Fruit fly (Drosophila melanogaster): ENCODE results near the gene CG34241.

Gene CG34241

DNA sequence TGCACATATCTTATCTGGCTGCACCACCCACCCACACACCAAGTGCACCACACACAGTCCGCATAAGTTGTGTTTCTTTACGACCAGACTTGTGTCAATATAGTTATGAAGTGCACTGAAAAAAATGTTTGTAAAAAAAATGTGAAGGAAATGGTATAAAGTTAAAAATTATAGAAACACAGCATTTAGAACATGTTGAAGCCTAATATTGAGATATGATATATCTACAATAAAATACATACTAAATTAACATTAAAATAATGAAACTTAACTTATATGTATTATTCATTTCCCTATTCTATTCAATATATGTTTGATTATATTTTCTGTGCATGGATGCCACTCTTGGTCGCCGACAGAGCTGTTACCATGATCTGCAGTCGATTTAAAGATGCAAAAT lies 14.8 kb upstream of the CG34241 start:
- TF ChIP-seq CG8301 (tag; optimal IDR thresholded peaks at IDR 0.05) (peak; percentile 38), CG34367 (tag; optimal IDR thresholded peaks at IDR 0.05) (no peak), gl (tag; optimal IDR thresholded peaks at IDR 0.05) (no peak), CG14655 (GFP tag; optimal IDR thresholded peaks at IDR 0.05) (peak; percentile 59), CG32121 (GFP tag; IDR thresholded peaks at IDR 0.05) (no peak), D1 (tag; optimal IDR thresholded peaks at IDR 0.05) (no peak), Snoo (tag; optimal IDR thresholded peaks at IDR 0.05) (no peak), Ets98B (GFP tag; IDR thresholded peaks at IDR 0.05) (no peak), CG15710 (tag; optimal IDR thresholded peaks at IDR 0.05) (peak; percentile 39), rn (GFP tag; IDR thresholded peaks at IDR 0.05) (no peak), CG4496 (GFP tag; IDR thresholded peaks at IDR 0.05) (no peak), CG12605 (GFP tag; IDR thresholded peaks at IDR 0.05) (no peak), CG17806 (tag; optimal IDR thresholded peaks at IDR 0.05) (peak; percentile 47), CG8159 (tag; optimal IDR thresholded peaks at IDR 0.05) (peak; percentile 73), CG9948 (tag; optimal IDR thresholded peaks at IDR 0.05) (peak; percentile 55), EcR (GFP tag; optimal IDR thresholded peaks at IDR 0.05) (no peak), fd96Ca (GFP tag; IDR thresholded peaks at IDR 0.05) (no peak)

dm6 chr3L:12113589-12113988 lies 14.2 kb upstream of the CG34241 start:
- TF ChIP-seq Snoo (tag; optimal IDR thresholded peaks at IDR 0.05) (no peak), CG14655 (GFP tag; optimal IDR thresholded peaks at IDR 0.05) (no peak), EcR (GFP tag; optimal IDR thresholded peaks at IDR 0.05) (no peak), CG10348 (GFP tag; IDR thresholded peaks at IDR 0.05) (no peak), Pif1A (GFP tag; optimal IDR thresholded peaks at IDR 0.05) (no peak), CG17806 (tag; optimal IDR thresholded peaks at IDR 0.05) (peak; percentile 56), CG34367 (tag; optimal IDR thresholded peaks at IDR 0.05) (peak; percentile 51), CG9948 (tag; optimal IDR thresholded peaks at IDR 0.05) (peak; percentile 54), CG4496 (GFP tag; IDR thresholded peaks at IDR 0.05) (no peak), D1 (tag; optimal IDR thresholded peaks at IDR 0.05) (no peak), CG8159 (tag; optimal IDR thresholded peaks at IDR 0.05) (peak; percentile 57), gl (tag; optimal IDR thresholded peaks at IDR 0.05) (no peak), CG32121 (GFP tag; IDR thresholded peaks at IDR 0.05) (no peak), rn (GFP tag; IDR thresholded peaks at IDR 0.05) (no peak), CG15710 (tag; optimal IDR thresholded peaks at IDR 0.05) (peak; percentile 44), CG12605 (GFP tag; IDR thresholded peaks at IDR 0.05) (no peak), CG8301 (tag; optimal IDR thresholded peaks at IDR 0.05) (no peak), Pif1B (GFP tag; optimal IDR thresholded peaks at IDR 0.05) (no peak), Ets98B (GFP tag; IDR thresholded peaks at IDR 0.05) (no peak)

DNA sequence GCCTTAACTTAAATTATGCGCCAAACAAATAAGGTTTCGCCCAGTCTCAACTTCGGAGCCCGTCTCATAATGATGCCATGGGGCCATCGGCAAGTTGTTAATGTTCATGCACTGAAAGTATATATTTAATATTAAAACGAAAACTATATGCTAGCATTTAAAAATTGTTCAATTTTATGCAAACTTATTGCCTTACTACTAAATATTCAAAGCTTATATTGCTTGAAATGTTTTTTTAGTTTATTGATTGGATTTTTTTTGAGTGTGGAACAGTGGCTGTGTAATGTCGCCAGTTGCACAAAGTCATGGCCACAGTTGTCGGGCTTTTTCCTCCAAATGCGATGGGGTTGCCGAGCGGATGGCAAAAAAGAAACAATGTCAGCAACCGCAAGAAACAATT lies 13.6 kb upstream of the CG34241 start:
- TF ChIP-seq Ets98B (GFP tag; IDR thresholded peaks at IDR 0.05) (peak; percentile 85), CG9948 (tag; optimal IDR thresholded peaks at IDR 0.05) (peak; percentile 79), Pif1B (GFP tag; optimal IDR thresholded peaks at IDR 0.05) (peak; percentile 88), rn (GFP tag; IDR thresholded peaks at IDR 0.05) (peak; percentile 76), gl (tag; optimal IDR thresholded peaks at IDR 0.05) (peak; percentile 63), CG13204 (GFP tag; optimal IDR thresholded peaks at IDR 0.05) (no peak), Snoo (tag; optimal IDR thresholded peaks at IDR 0.05) (peak; percentile 76), CG8159 (tag; optimal IDR thresholded peaks at IDR 0.05) (peak; percentile 92), CG32121 (GFP tag; IDR thresholded peaks at IDR 0.05) (peak; percentile 74), CG8301 (tag; optimal IDR thresholded peaks at IDR 0.05) (peak; percentile 80), D1 (tag; optimal IDR thresholded peaks at IDR 0.05) (peak; percentile 70), CG10348 (GFP tag; IDR thresholded peaks at IDR 0.05) (no peak), CG17806 (tag; optimal IDR thresholded peaks at IDR 0.05) (peak; percentile 90), CG15710 (tag; optimal IDR thresholded peaks at IDR 0.05) (peak; percentile 83), CG12605 (GFP tag; IDR thresholded peaks at IDR 0.05) (peak; percentile 84), Pif1A (GFP tag; optimal IDR thresholded peaks at IDR 0.05) (peak; percentile 88), fd96Ca (GFP tag; IDR thresholded peaks at IDR 0.05) (peak; percentile 69; the same call in 2 of the 3 replicates), CG4496 (GFP tag; IDR thresholded peaks at IDR 0.05) (peak; percentile 82), EcR (GFP tag; optimal IDR thresholded peaks at IDR 0.05) (peak; percentile 74), CG14655 (GFP tag; optimal IDR thresholded peaks at IDR 0.05) (peak; percentile 83), CG34367 (tag; optimal IDR thresholded peaks at IDR 0.05) (peak; percentile 67)

dm6 chr3L:12115103-12115502 lies 12.7 kb upstream of the CG34241 start:
- TF ChIP-seq CG17806 (tag; optimal IDR thresholded peaks at IDR 0.05) (peak; percentile 91), Pif1B (GFP tag; optimal IDR thresholded peaks at IDR 0.05) (peak; percentile 91), rn (GFP tag; IDR thresholded peaks at IDR 0.05) (peak; percentile 5; the same call in 1 of the 2 replicates), CG8159 (tag; optimal IDR thresholded peaks at IDR 0.05) (peak; percentile 86), CG12605 (GFP tag; IDR thresholded peaks at IDR 0.05) (peak; percentile 74), CG9948 (tag; optimal IDR thresholded peaks at IDR 0.05) (peak; percentile 87), CG14655 (GFP tag; optimal IDR thresholded peaks at IDR 0.05) (peak; percentile 93), Ets98B (GFP tag; IDR thresholded peaks at IDR 0.05) (peak; percentile 65), D1 (tag; optimal IDR thresholded peaks at IDR 0.05) (peak; percentile 62), CG32121 (GFP tag; IDR thresholded peaks at IDR 0.05) (no peak), CG10348 (GFP tag; IDR thresholded peaks at IDR 0.05) (no peak), CG4496 (GFP tag; IDR thresholded peaks at IDR 0.05) (peak; percentile 83), EcR (GFP tag; optimal IDR thresholded peaks at IDR 0.05) (no peak), CG13204 (GFP tag; optimal IDR thresholded peaks at IDR 0.05) (no peak), gl (tag; optimal IDR thresholded peaks at IDR 0.05) (peak; percentile 83), fd96Ca (GFP tag; IDR thresholded peaks at IDR 0.05) (peak; percentile 82; the same call in 2 of the 3 replicates), Snoo (tag; optimal IDR thresholded peaks at IDR 0.05) (peak; percentile 87), CG15710 (tag; optimal IDR thresholded peaks at IDR 0.05) (peak; percentile 87), CG8301 (tag; optimal IDR thresholded peaks at IDR 0.05) (peak; percentile 92), CG34367 (tag; optimal IDR thresholded peaks at IDR 0.05) (peak; percentile 88), Pif1A (GFP tag; optimal IDR thresholded peaks at IDR 0.05) (peak; percentile 89)

- TF ChIP-seq rn (GFP tag; IDR thresholded peaks at IDR 0.05) (no peak), CG14655 (GFP tag; optimal IDR thresholded peaks at IDR 0.05) (no peak), CG32121 (GFP tag; IDR thresholded peaks at IDR 0.05) (no peak), CG8159 (tag; optimal IDR thresholded peaks at IDR 0.05) (no peak), CG13204 (GFP tag; optimal IDR thresholded peaks at IDR 0.05) (no peak), CG8301 (tag; optimal IDR thresholded peaks at IDR 0.05) (no peak), CG10348 (GFP tag; IDR thresholded peaks at IDR 0.05) (no peak), CG34367 (tag; optimal IDR thresholded peaks at IDR 0.05) (no peak)
These were observed 11.6 kb upstream of the CG34241 start, which contains the start of gene vers for dm6 chr3L:12115966-12116735. Gene vers, plus strand, starts transcription at chr3L:12116101.
